Fruit fly (Drosophila melanogaster): ENCODE data around the gene Ekar.

The Ekar gene

dm6 chr4:646414-647016, at the start of gene Ekar:
Ekar (minus strand) TSS chr4:646556.
- TF ChIP-seq Clk (GFP tag; optimal IDR thresholded peaks at IDR 0.05) (no peak), kay (GFP tag; ENCODE audit: borderline replicate concordance) (peak; percentile 72)

dm6 chr4:695845-696244, 49.5 kb upstream of the Ekar start, which contains the start of gene myo:
myo (minus strand) TSS chr4:696055.
- TF ChIP-seq Mnt (GFP tag; optimal IDR thresholded peaks at IDR 0.05) = peak; percentile 13
- no peak for TF ChIP-seq ovo (GFP tag; optimal IDR thresholded peaks at IDR 0.05)
- peak; percentile 15 for TF ChIP-seq CG11617 (GFP tag; optimal IDR thresholded peaks at IDR 0.05)
- TF ChIP-seq toe (GFP tag; optimal IDR thresholded peaks at IDR 0.05) = no peak
- no peak for TF ChIP-seq Hr96 (GFP tag; optimal IDR thresholded peaks at IDR 0.05)
- TF ChIP-seq pad (GFP tag; optimal IDR thresholded peaks at IDR 0.05) = no peak
- TF ChIP-seq tj (GFP tag; optimal IDR thresholded peaks at IDR 0.05) = no peak
- TF ChIP-seq Crg-1 (GFP tag; optimal IDR thresholded peaks at IDR 0.05) = no peak
- no peak for TF ChIP-seq cnc (optimal IDR thresholded peaks at IDR 0.05)
- peak; percentile 12 for TF ChIP-seq CG12768 (GFP tag; optimal IDR thresholded peaks at IDR 0.05)
- no peak for TF ChIP-seq kay (GFP tag; ENCODE audit: borderline replicate concordance)
- peak; percentile 49 for TF ChIP-seq CG7101 (tag; optimal IDR thresholded peaks at IDR 0.05)
- TF ChIP-seq CG1620 (GFP tag; optimal IDR thresholded peaks at IDR 0.05) = peak; percentile 23
- TF ChIP-seq CG5204 (GFP tag; optimal IDR thresholded peaks at IDR 0.05) = no peak
- peak; percentile 4 for TF ChIP-seq CG33017 (tag; optimal IDR thresholded peaks at IDR 0.05)
- peak; percentile 25 for TF ChIP-seq bab1 (GFP tag; optimal IDR thresholded peaks at IDR 0.05)
- no peak for TF ChIP-seq CG7045 (GFP tag; optimal IDR thresholded peaks at IDR 0.05)
- TF ChIP-seq Clk (GFP tag; optimal IDR thresholded peaks at IDR 0.05) = no peak
- no peak for TF ChIP-seq CG14711 (tag; optimal IDR thresholded peaks at IDR 0.05)
- no peak for TF ChIP-seq cic (GFP tag; optimal IDR thresholded peaks at IDR 0.05)

dm6 chr4:694917-695720, 48.8 kb upstream of the Ekar start:
- no peak for TF ChIP-seq CG1620 (GFP tag; optimal IDR thresholded peaks at IDR 0.05)
- TF ChIP-seq Hr96 (GFP tag; optimal IDR thresholded peaks at IDR 0.05) = no peak
- TF ChIP-seq kay (GFP tag; ENCODE audit: borderline replicate concordance) = peak; percentile 99
- TF ChIP-seq CG11617 (GFP tag; optimal IDR thresholded peaks at IDR 0.05) = no peak
- TF ChIP-seq CG33017 (tag; optimal IDR thresholded peaks at IDR 0.05) = no peak
- TF ChIP-seq cnc (optimal IDR thresholded peaks at IDR 0.05) = no peak
- TF ChIP-seq ovo (GFP tag; optimal IDR thresholded peaks at IDR 0.05) = no peak
- TF ChIP-seq cic (GFP tag; optimal IDR thresholded peaks at IDR 0.05) = peak; percentile 18
- TF ChIP-seq CG14711 (tag; optimal IDR thresholded peaks at IDR 0.05) = peak; percentile 37
- TF ChIP-seq CG7101 (tag; optimal IDR thresholded peaks at IDR 0.05) = no peak
- TF ChIP-seq Mnt (GFP tag; optimal IDR thresholded peaks at IDR 0.05) = peak; percentile 37
- TF ChIP-seq CG12768 (GFP tag; optimal IDR thresholded peaks at IDR 0.05) = peak; percentile 8
- TF ChIP-seq CG7045 (GFP tag; optimal IDR thresholded peaks at IDR 0.05) = no peak
- no peak for TF ChIP-seq pad (GFP tag; optimal IDR thresholded peaks at IDR 0.05)
- TF ChIP-seq toe (GFP tag; optimal IDR thresholded peaks at IDR 0.05) = no peak
- peak; percentile 67 for TF ChIP-seq bab1 (GFP tag; optimal IDR thresholded peaks at IDR 0.05)
- peak; percentile 18 for TF ChIP-seq Crg-1 (GFP tag; optimal IDR thresholded peaks at IDR 0.05)
- TF ChIP-seq CG5204 (GFP tag; optimal IDR thresholded peaks at IDR 0.05) = peak; percentile 49

- no peak for TF ChIP-seq pad (GFP tag; optimal IDR thresholded peaks at IDR 0.05)
- TF ChIP-seq CG7101 (tag; optimal IDR thresholded peaks at IDR 0.05) = peak; percentile 33
- TF ChIP-seq tj (GFP tag; optimal IDR thresholded peaks at IDR 0.05) = no peak
These were observed 24.6 kb upstream of the Ekar start, which contains the start of gene CG11360 for dm6 chr4:670905-671419. CG11360 (plus strand) TSS chr4:671142.

dm6 chr4:664277-664676, 17.9 kb upstream of the Ekar start:
- peak; percentile 63 for TF ChIP-seq kay (GFP tag; ENCODE audit: borderline replicate concordance)
- TF ChIP-seq Clk (GFP tag; optimal IDR thresholded peaks at IDR 0.05) = no peak
- no peak for TF ChIP-seq CG7045 (GFP tag; optimal IDR thresholded peaks at IDR 0.05)

- no peak for TF ChIP-seq Crg-1 (GFP tag; optimal IDR thresholded peaks at IDR 0.05)
- TF ChIP-seq CG1620 (GFP tag; optimal IDR thresholded peaks at IDR 0.05) = peak; percentile 39
- peak; percentile 44 for TF ChIP-seq CG5204 (GFP tag; optimal IDR thresholded peaks at IDR 0.05)
- no peak for TF ChIP-seq kay (GFP tag; ENCODE audit: borderline replicate concordance)
- no peak for TF ChIP-seq cnc (optimal IDR thresholded peaks at IDR 0.05)
- TF ChIP-seq CG7101 (tag; optimal IDR thresholded peaks at IDR 0.05) = no peak
- TF ChIP-seq Hr96 (GFP tag; optimal IDR thresholded peaks at IDR 0.05) = no peak
- TF ChIP-seq toe (GFP tag; optimal IDR thresholded peaks at IDR 0.05) = no peak
- no peak for TF ChIP-seq tj (GFP tag; optimal IDR thresholded peaks at IDR 0.05)
- TF ChIP-seq CG14711 (tag; optimal IDR thresholded peaks at IDR 0.05) = no peak
- TF ChIP-seq bab1 (GFP tag; optimal IDR thresholded peaks at IDR 0.05) = no peak
- TF ChIP-seq Mnt (GFP tag; optimal IDR thresholded peaks at IDR 0.05) = no peak
- TF ChIP-seq CG33017 (tag; optimal IDR thresholded peaks at IDR 0.05) = no peak
- TF ChIP-seq CG12768 (GFP tag; optimal IDR thresholded peaks at IDR 0.05) = peak; percentile 16
- TF ChIP-seq CG11617 (GFP tag; optimal IDR thresholded peaks at IDR 0.05) = peak; percentile 16
These were observed 16.8 kb upstream of the Ekar start, which contains the start of the genes CG46466 and Slip1 for dm6 chr4:663055-663670. CG46466 (minus strand) TSS chr4:663124. Slip1 (plus strand) TSS chr4:663621.
